Fruit fly (Drosophila melanogaster) Kc167 (cell line): Measurements from ENCODE around the gene CG7168.

Experiments
- Myc ChIP-seq: fragments of >200 bp; optimal IDR thresholded peaks from 2 replicates; lab custom pipeline; 2017; ENCODE audit warnings: missing external identifiers
- Sin3A ChIP-seq: fragments of >200 bp; optimal IDR thresholded peaks from 2 replicates; lab custom pipeline; 2018; ENCODE audit warnings: missing external identifiers
- h ChIP-seq: fragments of >200 bp; optimal IDR thresholded peaks from 3 replicates; lab custom pipeline; 2018; ENCODE audit warnings: missing external identifiers
- insv ChIP-seq: fragments of >200 bp; optimal IDR thresholded peaks from 3 replicates; lab custom pipeline; 2018; ENCODE audit warnings: missing external identifiers
- psq ChIP-seq: fragments of >200 bp; optimal IDR thresholded peaks from 2 replicates; lab custom pipeline; 2017; ENCODE audit warnings: missing external identifiers
- ttk ChIP-seq: sonication (Bioruptor generic); optimal IDR thresholded peaks from 2 replicates; lab custom pipeline; 2017; ENCODE audit warnings: missing external identifiers

The CG7168 gene

DNA sequence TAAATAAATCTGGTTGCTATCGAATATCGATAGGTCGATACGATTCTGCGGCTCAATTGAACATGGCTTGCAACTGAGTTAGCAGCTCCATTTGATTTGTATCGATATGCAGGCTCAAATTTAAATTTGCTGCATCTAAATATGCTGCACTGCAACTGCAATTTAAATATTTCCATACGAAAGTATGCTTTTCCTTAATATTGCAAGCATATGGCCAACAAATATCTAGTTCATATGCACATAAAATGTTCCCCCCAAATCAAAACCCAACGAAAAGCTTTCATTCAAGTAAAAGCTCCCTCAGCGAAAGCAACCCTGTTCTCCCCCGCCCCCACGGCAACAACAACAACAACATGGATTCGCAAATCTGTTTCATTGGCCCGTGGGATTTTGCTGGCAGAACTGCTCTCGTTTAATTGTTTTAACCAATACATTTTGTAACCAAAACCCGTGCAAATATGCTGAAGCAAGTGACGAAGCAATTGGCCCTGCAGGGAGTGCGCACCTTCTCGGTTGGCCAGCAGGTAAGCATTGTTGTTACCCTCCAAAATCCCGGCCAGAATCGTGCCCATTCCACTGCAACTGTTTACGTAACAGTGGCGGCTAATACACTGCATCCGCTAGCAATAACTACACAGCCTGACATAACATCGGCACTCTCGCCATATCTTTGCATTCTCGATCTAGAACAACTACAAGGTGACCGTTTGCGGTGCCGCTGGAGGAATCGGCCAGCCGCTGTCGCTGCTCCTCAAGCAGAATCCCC, at the start of gene CG7168, which contains the start of gene Mdh2:
TSS of gene CG7168 (minus strand) at position 40 of the 766 bp plus-strand sequence.
TSS of gene Mdh2 (plus strand) at position 354 of the 766 bp plus-strand sequence.
- TF ChIP-seq insv (lab: Kevin White, UChicago) = no peak
- no peak for TF ChIP-seq h (lab: Kevin White, UChicago)
- TF ChIP-seq psq = no peak
- no peak for TF ChIP-seq ttk (lab: Kevin White, UChicago)
- TF ChIP-seq Sin3A = no peak
- TF ChIP-seq Myc (lab: Kevin White, UChicago) = no peak

DNA sequence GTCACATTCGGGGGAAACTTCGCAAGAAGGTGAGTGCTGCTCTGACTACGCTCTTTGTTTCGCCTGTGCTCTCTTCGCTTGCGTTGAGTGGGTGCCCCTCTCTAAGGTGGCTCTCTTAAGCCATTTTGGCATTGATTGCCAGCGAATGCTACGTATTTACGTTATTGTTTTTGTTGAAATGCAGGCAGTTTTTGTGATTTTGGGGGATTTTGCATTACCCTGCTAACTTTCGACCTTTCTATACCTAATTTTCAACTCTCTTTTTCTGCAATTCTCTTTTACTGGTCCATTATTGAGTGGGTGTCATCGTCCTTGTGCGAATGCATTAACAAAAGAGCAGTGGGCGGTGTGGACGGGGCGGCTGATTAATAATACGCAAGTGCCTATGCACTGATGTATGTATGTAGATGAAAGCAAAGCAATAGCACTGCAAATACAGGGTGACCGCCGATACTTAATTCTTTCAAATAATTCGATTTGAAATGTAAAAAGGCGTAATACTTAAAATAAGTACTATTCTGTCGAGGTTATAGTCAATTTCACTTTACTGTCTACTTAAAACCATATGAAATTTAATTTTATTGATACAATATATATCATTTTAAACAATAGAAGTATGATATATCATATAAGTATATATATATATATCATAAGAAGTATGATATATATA, 49.4 kb upstream of the CG7168 start:
- no peak for TF ChIP-seq psq

- no peak for TF ChIP-seq Sin3A
- no peak for TF ChIP-seq Myc (lab: Kevin White, UChicago)
- no peak for TF ChIP-seq ttk (lab: Kevin White, UChicago)
- TF ChIP-seq insv (lab: Kevin White, UChicago) = no peak
- no peak for TF ChIP-seq psq
- TF ChIP-seq h (lab: Kevin White, UChicago) = no peak
Measured at dm6 chr3R:18274328-18275098, 48.6 kb upstream of the CG7168 start, which contains the start of the genes Vps39 and eIF1A. TSS of gene Vps39 (minus strand) at chr3R:18274446. TSS of gene eIF1A (plus strand) at chr3R:18274665.

dm6 chr3R:18269744-18270348, 44.0 kb upstream of the CG7168 start:
- no peak for TF ChIP-seq h (lab: Kevin White, UChicago)
- no peak for TF ChIP-seq Myc (lab: Kevin White, UChicago)
- no peak for TF ChIP-seq ttk (lab: Kevin White, UChicago)
- no peak for TF ChIP-seq insv (lab: Kevin White, UChicago)
- no peak for TF ChIP-seq Sin3A
- no peak for TF ChIP-seq psq

- no peak for TF ChIP-seq ttk (lab: Kevin White, UChicago)
- no peak for TF ChIP-seq Myc (lab: Kevin White, UChicago)
- TF ChIP-seq insv (lab: Kevin White, UChicago) = no peak
Measured at dm6 chr3R:18267489-18267888, 41.6 kb upstream of the CG7168 start, which contains the start of gene CG18599. TSS of gene CG18599 (plus strand) at chr3R:18267789.

dm6 chr3R:18266665-18267064, 40.8 kb upstream of the CG7168 start:
- no peak for TF ChIP-seq h (lab: Kevin White, UChicago)
- no peak for TF ChIP-seq insv (lab: Kevin White, UChicago)
- TF ChIP-seq ttk (lab: Kevin White, UChicago) = no peak
- TF ChIP-seq psq = no peak
- no peak for TF ChIP-seq Myc (lab: Kevin White, UChicago)
- TF ChIP-seq Sin3A = no peak

- TF ChIP-seq insv (lab: Kevin White, UChicago) (no peak), h (lab: Kevin White, UChicago) (no peak), psq (no peak), Sin3A (no peak), Myc (lab: Kevin White, UChicago) (no peak), ttk (lab: Kevin White, UChicago) (no peak)
Measured at dm6 chr3R:18265275-18265674, 39.4 kb upstream of the CG7168 start.

DNA sequence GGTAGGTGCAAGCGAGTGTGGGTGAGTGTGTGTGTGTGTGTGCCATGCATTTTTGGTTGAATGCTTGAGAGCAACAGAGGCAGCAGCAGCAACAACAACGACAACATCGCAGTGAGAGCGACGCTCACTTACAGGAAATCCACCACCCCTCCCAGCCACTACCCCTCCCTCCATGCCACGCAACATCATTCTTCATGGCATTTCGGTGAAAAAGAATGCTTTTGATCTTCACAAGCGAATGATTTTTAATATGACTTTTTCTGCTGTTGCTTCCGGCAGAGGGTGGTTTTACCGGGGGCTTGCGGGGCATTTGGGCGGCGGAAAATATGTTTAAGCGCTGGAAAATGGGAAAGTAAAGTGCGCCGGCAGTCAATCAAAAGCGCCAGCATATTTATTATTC, 35.7 kb upstream of the CG7168 start:
- TF ChIP-seq Myc (lab: Kevin White, UChicago) (no peak), ttk (lab: Kevin White, UChicago) (no peak), insv (lab: Kevin White, UChicago) (no peak)

DNA sequence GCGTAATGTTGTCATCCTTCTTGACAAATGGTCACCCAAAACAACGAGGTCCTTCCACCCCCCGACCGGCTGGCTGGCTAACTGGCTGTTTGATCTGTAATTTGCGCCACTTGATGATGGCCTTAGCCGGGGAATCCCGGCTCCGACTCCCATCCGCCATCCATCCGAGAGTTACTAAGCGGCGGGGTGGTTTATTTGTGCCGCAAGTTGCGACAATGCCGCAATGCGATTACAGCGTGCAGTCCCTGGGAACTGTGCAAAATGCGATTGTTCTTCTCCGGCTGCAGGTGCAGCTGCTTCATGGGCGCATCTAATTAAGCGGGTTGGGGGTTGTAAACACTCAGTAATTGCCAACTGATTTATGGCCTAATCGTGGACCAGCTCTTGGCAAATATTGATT, 34.1 kb upstream of the CG7168 start:
- no peak for TF ChIP-seq ttk (lab: Kevin White, UChicago)
- TF ChIP-seq Sin3A = no peak
- TF ChIP-seq h (lab: Kevin White, UChicago) = no peak
- TF ChIP-seq insv (lab: Kevin White, UChicago) = no peak
- no peak for TF ChIP-seq psq
- no peak for TF ChIP-seq Myc (lab: Kevin White, UChicago)

dm6 chr3R:18255281-18255680, 29.4 kb upstream of the CG7168 start, which contains the start of the genes Ada2a, Polr2D, Tgs1 and moi:
TSS of gene Ada2a (minus strand) at chr3R:18255487.
TSS of gene Polr2D (minus strand) at chr3R:18255487.
TSS of gene Tgs1 (plus strand) at chr3R:18255530.
TSS of gene moi (plus strand) at chr3R:18255530.
- TF ChIP-seq insv (lab: Kevin White, UChicago) = no peak
- TF ChIP-seq psq = no peak
- TF ChIP-seq Sin3A = no peak
- no peak for TF ChIP-seq h (lab: Kevin White, UChicago)
- TF ChIP-seq ttk (lab: Kevin White, UChicago) = no peak
- no peak for TF ChIP-seq Myc (lab: Kevin White, UChicago)

- TF ChIP-seq insv (lab: Kevin White, UChicago) (no peak), Sin3A (no peak), psq (no peak), Myc (lab: Kevin White, UChicago) (no peak), ttk (lab: Kevin White, UChicago) (no peak), h (lab: Kevin White, UChicago) (no peak)
Measured at dm6 chr3R:18252578-18252977, 26.7 kb upstream of the CG7168 start, which contains the start of gene CG12320. TSS of gene CG12320 (minus strand) at chr3R:18252734.
